Worm (Caenorhabditis elegans): ENCODE data around the gene F35H8.4.
A peak's percentile ranks its signal among the peaks of the same experiment; 100 is the strongest.

ce11 chrII:9573412-9573811 is 13.6 kb upstream of the F35H8.4 start:
- no peak for TF ChIP-seq nhr-76 (tag; optimal IDR thresholded peaks at IDR 0.05)
- no peak for TF ChIP-seq zip-8 (tag; optimal IDR thresholded peaks at IDR 0.05)
- no peak for TF ChIP-seq unc-62 (GFP tag; optimal IDR thresholded peaks at IDR 0.05)
- no peak for TF ChIP-seq elt-3 (tag; optimal IDR thresholded peaks at IDR 0.05)
- no peak for TF ChIP-seq snpc-4 (tag; optimal IDR thresholded peaks at IDR 0.05)
- no peak for TF ChIP-seq nhr-2 (tag; optimal IDR thresholded peaks at IDR 0.05)
- TF ChIP-seq blmp-1 (tag; optimal IDR thresholded peaks at IDR 0.05) = peak; percentile 22
- no peak for TF ChIP-seq mep-1 (tag; optimal IDR thresholded peaks at IDR 0.05)
- no peak for TF ChIP-seq nhr-237 (tag; optimal IDR thresholded peaks at IDR 0.05)
- no peak for TF ChIP-seq pha-4 (tag; optimal IDR thresholded peaks at IDR 0.05)
- no peak for TF ChIP-seq ceh-43 (GFP tag; optimal IDR thresholded peaks at IDR 0.05)
- TF ChIP-seq sptf-1 (tag; optimal IDR thresholded peaks at IDR 0.05) = no peak
